Worm (Caenorhabditis elegans): ENCODE results near the gene C43F9.11.

- TF ChIP-seq skn-1 (tag; optimal IDR thresholded peaks at IDR 0.05) (no peak), alr-1 (tag; optimal IDR thresholded peaks at IDR 0.05; ENCODE audit: borderline replicate concordance) (no peak), pax-3 (tag; optimal IDR thresholded peaks at IDR 0.05) (no peak), lin-39 (tag; optimal IDR thresholded peaks at IDR 0.05) (no peak)
Measured at ce11 chrIV:10599983-10600382, 3.4 kb downstream of the C43F9.11 start, which contains the start of gene R09H10.1.

All from whole organism, L1 larva.